Fruit fly (Drosophila melanogaster): ENCODE measurements around the gene sr.

sr gene

DNA sequence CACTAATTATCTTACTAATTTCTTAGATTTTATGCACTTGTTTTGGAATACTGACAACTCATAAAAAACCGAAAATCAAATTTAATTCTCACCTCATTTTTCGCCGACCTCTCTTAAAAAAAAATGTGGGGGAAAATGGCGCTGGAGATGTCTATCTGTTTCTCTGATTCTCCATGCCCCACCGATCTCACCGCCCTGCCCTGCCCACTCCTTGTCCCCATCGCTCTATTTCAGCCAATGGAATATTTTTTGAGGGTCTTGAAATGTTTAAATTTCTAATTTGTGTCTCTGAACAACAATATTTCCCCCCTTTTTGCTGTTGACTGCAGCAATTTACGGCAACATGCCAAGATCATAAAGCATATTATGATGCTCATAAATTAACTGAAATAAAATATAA lies 26.9 kb downstream of the sr start:
- TF ChIP-seq CG14655 (GFP tag; optimal IDR thresholded peaks at IDR 0.05) (no peak), rn (GFP tag; IDR thresholded peaks at IDR 0.05) (no peak), CG8301 (tag; optimal IDR thresholded peaks at IDR 0.05) (no peak), CG13204 (GFP tag; optimal IDR thresholded peaks at IDR 0.05) (no peak), Pif1B (GFP tag; optimal IDR thresholded peaks at IDR 0.05) (no peak), CG8159 (tag; optimal IDR thresholded peaks at IDR 0.05) (no peak), EcR (GFP tag; optimal IDR thresholded peaks at IDR 0.05) (no peak), D1 (tag; optimal IDR thresholded peaks at IDR 0.05) (no peak), Pif1A (GFP tag; optimal IDR thresholded peaks at IDR 0.05) (no peak), CG15710 (tag; optimal IDR thresholded peaks at IDR 0.05) (no peak), CG32121 (GFP tag; IDR thresholded peaks at IDR 0.05) (no peak), CG34367 (tag; optimal IDR thresholded peaks at IDR 0.05) (no peak), CG17806 (tag; optimal IDR thresholded peaks at IDR 0.05) (no peak), CG9948 (tag; optimal IDR thresholded peaks at IDR 0.05) (no peak), CG4496 (GFP tag; IDR thresholded peaks at IDR 0.05) (no peak), CG12605 (GFP tag; IDR thresholded peaks at IDR 0.05) (no peak), Ets98B (GFP tag; IDR thresholded peaks at IDR 0.05) (no peak), CG10348 (GFP tag; IDR thresholded peaks at IDR 0.05) (no peak), fd96Ca (GFP tag; IDR thresholded peaks at IDR 0.05) (no peak)

DNA sequence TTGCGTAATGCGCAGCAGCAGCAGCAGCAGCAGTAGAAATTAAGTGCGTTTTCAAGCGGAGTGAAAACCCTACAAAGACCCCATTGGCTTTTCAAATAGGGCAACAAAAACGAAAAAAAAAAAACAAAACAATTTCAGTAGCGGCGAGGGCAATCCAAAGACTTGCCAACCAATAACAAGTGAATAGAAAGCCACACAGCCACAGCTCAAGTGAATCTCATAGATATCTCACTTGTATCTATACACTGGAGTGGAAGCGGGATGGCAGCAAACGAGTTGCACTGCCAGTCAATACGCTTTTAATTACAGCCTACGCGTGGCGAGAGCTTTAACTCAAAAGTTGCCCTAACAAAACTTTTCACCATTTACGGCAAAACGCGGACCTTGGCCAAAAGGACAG lies 27.6 kb downstream of the sr start:
- TF ChIP-seq CG8159 (tag; optimal IDR thresholded peaks at IDR 0.05) (no peak), D1 (tag; optimal IDR thresholded peaks at IDR 0.05) (no peak), CG8301 (tag; optimal IDR thresholded peaks at IDR 0.05) (no peak), Pif1B (GFP tag; optimal IDR thresholded peaks at IDR 0.05) (no peak), Pif1A (GFP tag; optimal IDR thresholded peaks at IDR 0.05) (no peak), gl (tag; optimal IDR thresholded peaks at IDR 0.05) (no peak), CG17806 (tag; optimal IDR thresholded peaks at IDR 0.05) (no peak), fd96Ca (GFP tag; IDR thresholded peaks at IDR 0.05) (no peak)

DNA sequence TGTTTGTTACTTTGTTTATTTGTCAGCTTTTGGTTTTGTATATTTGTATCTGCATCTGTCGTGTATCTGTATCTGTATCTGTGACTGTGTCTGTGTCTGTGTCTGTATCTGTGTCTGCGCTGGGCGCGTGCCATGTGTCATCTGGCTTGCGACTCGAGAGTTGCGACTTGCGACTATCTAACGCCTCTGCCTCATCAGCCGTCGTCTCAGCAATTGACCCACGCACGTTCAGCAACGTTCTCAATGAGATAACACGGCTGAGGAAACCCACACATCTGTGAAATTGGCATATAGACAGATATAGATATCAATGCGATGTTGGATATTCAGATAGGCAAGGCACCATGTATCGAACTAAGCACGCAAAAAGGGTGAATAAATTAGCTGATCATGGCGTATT lies 28.1 kb downstream of the sr start:
- TF ChIP-seq CG8159 (tag; optimal IDR thresholded peaks at IDR 0.05) (no peak), CG13204 (GFP tag; optimal IDR thresholded peaks at IDR 0.05) (no peak), Pif1A (GFP tag; optimal IDR thresholded peaks at IDR 0.05) (no peak), Snoo (tag; optimal IDR thresholded peaks at IDR 0.05) (no peak), D1 (tag; optimal IDR thresholded peaks at IDR 0.05) (no peak), rn (GFP tag; IDR thresholded peaks at IDR 0.05) (no peak), EcR (GFP tag; optimal IDR thresholded peaks at IDR 0.05) (no peak), Ets98B (GFP tag; IDR thresholded peaks at IDR 0.05) (no peak), CG12605 (GFP tag; IDR thresholded peaks at IDR 0.05) (no peak), CG8301 (tag; optimal IDR thresholded peaks at IDR 0.05) (no peak), gl (tag; optimal IDR thresholded peaks at IDR 0.05) (no peak), CG14655 (GFP tag; optimal IDR thresholded peaks at IDR 0.05) (no peak), fd96Ca (GFP tag; IDR thresholded peaks at IDR 0.05) (no peak), CG34367 (tag; optimal IDR thresholded peaks at IDR 0.05) (no peak), CG9948 (tag; optimal IDR thresholded peaks at IDR 0.05) (no peak), CG10348 (GFP tag; IDR thresholded peaks at IDR 0.05) (no peak), CG17806 (tag; optimal IDR thresholded peaks at IDR 0.05) (no peak), CG4496 (GFP tag; IDR thresholded peaks at IDR 0.05) (no peak)

DNA sequence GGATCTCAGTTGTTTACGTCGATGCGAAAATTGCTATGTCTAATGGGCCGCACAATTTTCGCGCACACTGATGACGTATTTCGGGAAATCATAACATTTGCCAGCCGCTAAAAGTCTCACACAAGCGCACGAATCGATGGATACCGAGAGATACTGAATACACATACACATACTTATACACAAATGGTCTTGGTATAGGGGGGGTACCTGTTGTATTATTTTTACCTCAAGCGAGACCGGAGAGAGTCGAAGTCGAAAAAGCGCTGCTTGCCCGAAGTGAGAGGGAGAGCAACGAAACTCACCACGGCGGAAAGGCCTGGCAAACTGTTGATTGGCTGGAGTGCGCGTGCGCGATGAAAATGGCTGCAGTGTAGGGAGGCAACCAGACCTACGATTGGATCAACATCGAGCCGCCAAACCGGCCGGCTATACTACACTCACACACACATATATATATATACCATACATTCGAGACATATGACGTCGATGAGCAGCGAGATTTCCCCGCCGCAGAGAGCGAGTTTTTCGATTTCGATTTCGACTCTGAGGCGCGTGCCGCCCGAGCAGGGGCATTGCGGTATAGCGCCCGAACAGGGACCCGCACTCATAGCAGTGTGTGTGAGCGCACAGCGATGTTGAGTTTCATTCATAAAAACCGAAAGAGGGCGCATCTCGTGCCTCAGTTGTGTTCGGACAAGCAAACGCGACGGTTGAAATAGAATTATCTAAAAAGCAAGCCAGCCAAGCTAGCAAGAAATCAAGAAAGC lies 31.0 kb downstream of the sr start:
- TF ChIP-seq D1 (tag; optimal IDR thresholded peaks at IDR 0.05) (no peak), CG34367 (tag; optimal IDR thresholded peaks at IDR 0.05) (no peak), gl (tag; optimal IDR thresholded peaks at IDR 0.05) (no peak), CG10348 (GFP tag; IDR thresholded peaks at IDR 0.05) (no peak), CG13204 (GFP tag; optimal IDR thresholded peaks at IDR 0.05) (peak; percentile 89), CG32121 (GFP tag; IDR thresholded peaks at IDR 0.05) (peak; percentile 40; the same call in 1 of the 2 replicates), EcR (GFP tag; optimal IDR thresholded peaks at IDR 0.05) (peak; percentile 26), Pif1A (GFP tag; optimal IDR thresholded peaks at IDR 0.05) (peak; percentile 5), rn (GFP tag; IDR thresholded peaks at IDR 0.05) (no peak), CG15710 (tag; optimal IDR thresholded peaks at IDR 0.05) (no peak), fd96Ca (GFP tag; IDR thresholded peaks at IDR 0.05) (0 out of 3 replicates have a peak, but pooled peaks have one; percentile 41), Pif1B (GFP tag; optimal IDR thresholded peaks at IDR 0.05) (no peak), CG9948 (tag; optimal IDR thresholded peaks at IDR 0.05) (no peak), CG4496 (GFP tag; IDR thresholded peaks at IDR 0.05) (0 out of 3 replicates have a peak, but pooled peaks have one; percentile 18), CG8159 (tag; optimal IDR thresholded peaks at IDR 0.05) (no peak), CG14655 (GFP tag; optimal IDR thresholded peaks at IDR 0.05) (no peak), Ets98B (GFP tag; IDR thresholded peaks at IDR 0.05) (no peak), CG8301 (tag; optimal IDR thresholded peaks at IDR 0.05) (no peak), CG12605 (GFP tag; IDR thresholded peaks at IDR 0.05) (peak; percentile 38), Snoo (tag; optimal IDR thresholded peaks at IDR 0.05) (no peak), CG17806 (tag; optimal IDR thresholded peaks at IDR 0.05) (no peak)

DNA sequence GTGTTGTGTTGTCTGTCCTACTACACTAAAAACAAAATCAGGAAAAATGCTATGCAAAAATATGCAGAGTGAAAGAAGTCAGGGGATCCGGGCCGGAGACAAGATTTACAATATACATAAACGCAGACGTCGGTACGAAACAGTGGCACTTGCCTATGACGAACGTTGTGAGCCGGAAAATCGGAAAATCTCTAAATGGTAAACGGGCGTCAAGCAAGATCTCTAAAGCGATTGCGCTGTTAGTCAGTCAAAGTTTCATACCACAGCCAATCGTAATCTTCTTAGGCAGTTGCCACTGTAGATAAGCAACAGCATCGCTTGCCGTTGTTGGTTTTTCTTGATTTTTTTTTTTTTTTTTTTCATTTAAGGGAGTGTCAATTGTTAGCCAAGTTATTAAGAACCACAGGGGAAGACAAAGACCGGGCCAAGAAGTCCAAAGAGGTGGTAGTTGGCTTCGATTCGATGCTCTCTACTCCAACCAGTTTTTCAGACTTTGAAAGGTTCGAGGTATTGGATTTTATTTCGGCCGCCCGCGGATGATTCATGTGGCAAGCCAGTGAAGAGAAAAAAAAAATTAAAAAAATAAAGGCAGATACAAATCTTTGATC lies 34.5 kb downstream of the sr start:
- TF ChIP-seq CG8159 (tag; optimal IDR thresholded peaks at IDR 0.05), result peak; percentile 84
- peak; percentile 78 for TF ChIP-seq Pif1B (GFP tag; optimal IDR thresholded peaks at IDR 0.05)
- peak; percentile 77 for TF ChIP-seq CG14655 (GFP tag; optimal IDR thresholded peaks at IDR 0.05)
- TF ChIP-seq CG8301 (tag; optimal IDR thresholded peaks at IDR 0.05), result peak; percentile 61
- TF ChIP-seq CG34367 (tag; optimal IDR thresholded peaks at IDR 0.05), result peak; percentile 69
- peak; percentile 94 for TF ChIP-seq CG4496 (GFP tag; IDR thresholded peaks at IDR 0.05)
- TF ChIP-seq CG9948 (tag; optimal IDR thresholded peaks at IDR 0.05), result peak; percentile 74
- TF ChIP-seq rn (GFP tag; IDR thresholded peaks at IDR 0.05), result peak; percentile 85
- peak; percentile 47; the same call in 1 of the 2 replicates for TF ChIP-seq CG10348 (GFP tag; IDR thresholded peaks at IDR 0.05)
- TF ChIP-seq CG32121 (GFP tag; IDR thresholded peaks at IDR 0.05), result peak; percentile 87
- TF ChIP-seq fd96Ca (GFP tag; IDR thresholded peaks at IDR 0.05), result peak; percentile 94
- peak; percentile 61 for TF ChIP-seq CG13204 (GFP tag; optimal IDR thresholded peaks at IDR 0.05)
- TF ChIP-seq CG12605 (GFP tag; IDR thresholded peaks at IDR 0.05), result peak; percentile 69
- peak; percentile 78 for TF ChIP-seq CG17806 (tag; optimal IDR thresholded peaks at IDR 0.05)
- TF ChIP-seq Ets98B (GFP tag; IDR thresholded peaks at IDR 0.05), result peak; percentile 88
- TF ChIP-seq Pif1A (GFP tag; optimal IDR thresholded peaks at IDR 0.05), result peak; percentile 78
- no peak for TF ChIP-seq Snoo (tag; optimal IDR thresholded peaks at IDR 0.05)
- TF ChIP-seq CG15710 (tag; optimal IDR thresholded peaks at IDR 0.05), result peak; percentile 86
- TF ChIP-seq gl (tag; optimal IDR thresholded peaks at IDR 0.05), result peak; percentile 87
- TF ChIP-seq D1 (tag; optimal IDR thresholded peaks at IDR 0.05), result no peak
- no peak for TF ChIP-seq EcR (GFP tag; optimal IDR thresholded peaks at IDR 0.05)

All from whole organism, pupa.